Worm (Caenorhabditis elegans): ENCODE results near the gene flr-1.
A peak's percentile ranks its signal among the peaks of the same experiment; 100 is the strongest.

Gene flr-1

ce11 chrX:13484813-13485212 lies 28.5 kb upstream of the flr-1 start, which contains the start of gene srd-51:
Gene srd-51 (minus strand): TSS chrX:13484913.
- TF ChIP-seq blmp-1 (tag; optimal IDR thresholded peaks at IDR 0.05; ENCODE audit: insufficient read depth) (no peak), ceh-16 (tag; optimal IDR thresholded peaks at IDR 0.05) (no peak), snpc-4 (tag; optimal IDR thresholded peaks at IDR 0.05) (no peak), unc-62 (GFP tag; optimal IDR thresholded peaks at IDR 0.05) (no peak), nhr-23 (tag; optimal IDR thresholded peaks at IDR 0.05) (no peak), gmeb-1 (tag; optimal IDR thresholded peaks at IDR 0.05) (no peak), unc-39 (tag; optimal IDR thresholded peaks at IDR 0.05) (no peak), skn-1 (tag; optimal IDR thresholded peaks at IDR 0.05) (no peak), aly-2 (tag; optimal IDR thresholded peaks at IDR 0.05) (no peak), alr-1 (tag; optimal IDR thresholded peaks at IDR 0.05) (no peak), sma-3 (GFP tag; optimal IDR thresholded peaks at IDR 0.05) (no peak), zag-1 (tag; optimal IDR thresholded peaks at IDR 0.05) (no peak), nhr-237 (tag; optimal IDR thresholded peaks at IDR 0.05) (no peak), lsy-2 (tag; optimal IDR thresholded peaks at IDR 0.05) (no peak)

- TF ChIP-seq snpc-4 (tag; optimal IDR thresholded peaks at IDR 0.05) (no peak), lin-11 (tag; optimal IDR thresholded peaks at IDR 0.05) (no peak), unc-55 (GFP tag; optimal IDR thresholded peaks at IDR 0.05) (no peak), lin-13 (GFP tag; optimal IDR thresholded peaks at IDR 0.05) (no peak)
These were observed 25.4 kb upstream of the flr-1 start, which contains the start of gene srd-50 for ce11 chrX:13481704-13482103. Gene srd-50 (minus strand): TSS chrX:13481804.

ce11 chrX:13477356-13477755 lies 21.0 kb upstream of the flr-1 start, which contains the start of gene efn-3:
Gene efn-3 (minus strand): TSS chrX:13477456.
- TF ChIP-seq skn-1 (tag; optimal IDR thresholded peaks at IDR 0.05) (no peak), snpc-4 (tag; optimal IDR thresholded peaks at IDR 0.05) (no peak), ceh-16 (tag; optimal IDR thresholded peaks at IDR 0.05) (no peak), lsy-2 (tag; optimal IDR thresholded peaks at IDR 0.05) (no peak), ztf-1 (GFP tag; conservative IDR thresholded peaks at IDR 0.05) (no peak), ztf-4 (tag; optimal IDR thresholded peaks at IDR 0.05) (no peak), crh-2 (tag; optimal IDR thresholded peaks at IDR 0.05) (no peak), Y55F3AM.14 (GFP tag; optimal IDR thresholded peaks at IDR 0.05) (no peak), mab-5 (tag; optimal IDR thresholded peaks at IDR 0.05) (no peak), egl-27 (tag; optimal IDR thresholded peaks at IDR 0.05) (no peak), F13H6.1 (tag; optimal IDR thresholded peaks at IDR 0.05) (no peak), lin-11 (tag; optimal IDR thresholded peaks at IDR 0.05) (no peak), mbf-1 (tag; optimal IDR thresholded peaks at IDR 0.05) (no peak), dmd-4 (tag; optimal IDR thresholded peaks at IDR 0.05) (no peak), C34F6.9 (tag; optimal IDR thresholded peaks at IDR 0.05) (no peak), sem-4 (tag; optimal IDR thresholded peaks at IDR 0.05) (no peak), mdl-1 (tag; optimal IDR thresholded peaks at IDR 0.05) (no peak), nhr-237 (tag; optimal IDR thresholded peaks at IDR 0.05) (no peak)

- TF ChIP-seq nhr-10 (tag; optimal IDR thresholded peaks at IDR 0.05) (no peak), mbf-1 (tag; optimal IDR thresholded peaks at IDR 0.05) (no peak), unc-55 (GFP tag; optimal IDR thresholded peaks at IDR 0.05) (peak; percentile 39)
These were observed 15.5 kb upstream of the flr-1 start, which contains the start of gene tre-4 for ce11 chrX:13471855-13472254. Gene tre-4 (plus strand): TSS chrX:13472155.

ce11 chrX:13469907-13470647 lies 13.7 kb upstream of the flr-1 start:
- TF ChIP-seq sma-3 (GFP tag; optimal IDR thresholded peaks at IDR 0.05) (peak; percentile 23), zag-1 (tag; optimal IDR thresholded peaks at IDR 0.05) (no peak), fos-1 (tag; optimal IDR thresholded peaks at IDR 0.05) (peak; percentile 0)

ce11 chrX:13469047-13469633 lies 12.8 kb upstream of the flr-1 start, which contains the start of gene col-184:
Gene col-184 (plus strand): TSS chrX:13469455.
- no peak for TF ChIP-seq ztf-4 (tag; optimal IDR thresholded peaks at IDR 0.05)
- peak; percentile 49 for TF ChIP-seq blmp-1 (tag; optimal IDR thresholded peaks at IDR 0.05; ENCODE audit: insufficient read depth)
- no peak for TF ChIP-seq fos-1 (tag; optimal IDR thresholded peaks at IDR 0.05)
- TF ChIP-seq sma-3 (GFP tag; optimal IDR thresholded peaks at IDR 0.05), result peak; percentile 65
- TF ChIP-seq nhr-11 (tag; optimal IDR thresholded peaks at IDR 0.05), result no peak
- no peak for TF ChIP-seq nhr-237 (tag; optimal IDR thresholded peaks at IDR 0.05)
- TF ChIP-seq snpc-4 (tag; optimal IDR thresholded peaks at IDR 0.05), result no peak
- no peak for TF ChIP-seq mdl-1 (tag; optimal IDR thresholded peaks at IDR 0.05)
- no peak for TF ChIP-seq elt-1 (tag; optimal IDR thresholded peaks at IDR 0.05)
- TF ChIP-seq peb-1 (tag; optimal IDR thresholded peaks at IDR 0.05), result no peak
